Worm (Caenorhabditis elegans) whole organism, midembryonic: Measurements from ENCODE around the gene asp-17.

Experiments used
- T22C8.4 ChIP-seq: fragments of 200-800 bp; sonication (Bioruptor generic); IDR thresholded peaks from 2 replicates; pipeline ENCODE4 v1.3.6; 2022; ENCODE audit warnings: missing genetic modification characterization, missing compliant biosample characterization
- cog-1 ChIP-seq: sonication (generic microtip); optimal IDR thresholded peaks from 2 replicates; lab custom pipeline; 2016; ENCODE audit warnings: missing genetic modification characterization, missing compliant biosample characterization
- flt-1 ChIP-seq: fragments of 200-800 bp; sonication (Bioruptor generic); IDR thresholded peaks from 2 replicates; pipeline ENCODE4 v1.3.6; 2022; ENCODE audit warnings: missing genetic modification characterization, missing compliant biosample characterization
- klf-2 ChIP-seq: fragments of 200-800 bp; sonication (Bioruptor generic); conservative IDR thresholded peaks from 2 replicates; pipeline ENCODE4 v1.3.6; 2022; ENCODE audit warnings: missing genetic modification reagents, missing genetic modification characterization, missing compliant biosample characterization
- med-1 ChIP-seq: sonication (generic microtip); optimal IDR thresholded peaks from 2 replicates; lab custom pipeline; 2017; ENCODE audit warnings: missing genetic modification characterization, mild to moderate bottlenecking, missing compliant biosample characterization, antibody characterized with exemption, missing genetic modification reagents; ENCODE audit not compliant: insufficient read depth
- ref-1 ChIP-seq: fragments of 200-800 bp; sonication (Bioruptor generic); conservative IDR thresholded peaks from 2 replicates; pipeline ENCODE4 v1.3.6; 2022; ENCODE audit warnings: missing genetic modification reagents, missing genetic modification characterization, missing compliant biosample characterization
- tab-1 ChIP-seq: fragments of 200-800 bp; sonication (Bioruptor generic); IDR thresholded peaks from 2 replicates; pipeline ENCODE4 v1.3.6; 2022; ENCODE audit warnings: missing genetic modification characterization, missing compliant biosample characterization
- ztf-23 ChIP-seq: fragments of 200-800 bp; sonication (Bioruptor generic); IDR thresholded peaks from 2 replicates; pipeline ENCODE4 v1.3.6; 2022; ENCODE audit warnings: missing genetic modification reagents, missing genetic modification characterization, missing compliant biosample characterization
- ztf-29 ChIP-seq: fragments of 200-800 bp; sonication (Bioruptor generic); IDR thresholded peaks from 2 replicates; pipeline ENCODE4 v1.3.6; 2022; ENCODE audit warnings: missing genetic modification reagents, missing genetic modification characterization, missing compliant biosample characterization

ce11 chrV:19058086-19058485 is 21.0 kb upstream of the asp-17 start:
- no peak for TF ChIP-seq ref-1
- TF ChIP-seq T22C8.4 (GFP tag; lab: Robert Waterston, UW): no peak
- TF ChIP-seq klf-2 (GFP tag; lab: Robert Waterston, UW): no peak
- no peak for TF ChIP-seq ztf-23
- TF ChIP-seq ztf-29 (GFP tag; lab: Robert Waterston, UW): no peak
- no peak for TF ChIP-seq cog-1 (tag; lab: Kevin White, UChicago)
- no peak for TF ChIP-seq flt-1 (GFP tag; lab: Robert Waterston, UW)
- no peak for TF ChIP-seq tab-1 (GFP tag; lab: Robert Waterston, UW)
- no peak for TF ChIP-seq med-1 (GFP tag; lab: Kevin White, UChicago)
